Worm (Caenorhabditis elegans): Measurements from ENCODE around the gene ceh-92.

ce11 chrIII:11590255-11590654 is 8.9 kb downstream of the ceh-92 start:
- TF ChIP-seq nfya-1 (tag; optimal IDR thresholded peaks at IDR 0.05; ENCODE audit: insufficient read depth) (no peak), fkh-2 (tag; optimal IDR thresholded peaks at IDR 0.05) (no peak), ama-1 (optimal IDR thresholded peaks at IDR 0.05) (no peak), fkh-10 (GFP tag; optimal IDR thresholded peaks at IDR 0.05) (no peak), lsy-12 (tag; optimal IDR thresholded peaks at IDR 0.05) (no peak), egl-27 (tag; optimal IDR thresholded peaks at IDR 0.05) (no peak), nhr-12 (tag; optimal IDR thresholded peaks at IDR 0.05) (no peak)

Measured in whole organism, L3 larva.